Fruit fly (Drosophila melanogaster): ENCODE results near the gene Kaz.

Kaz gene

dm6 chr3R:24860316-24860826, 30.6 kb upstream of the Kaz start, which contains the start of gene CG13639:
Gene CG13639, minus strand, starts transcription at chr3R:24860366.
- no peak for TF ChIP-seq CG12605 (GFP tag; IDR thresholded peaks at IDR 0.05)
- no peak for TF ChIP-seq CG10348 (GFP tag; IDR thresholded peaks at IDR 0.05)
- no peak for TF ChIP-seq D1 (tag; optimal IDR thresholded peaks at IDR 0.05)
- TF ChIP-seq CG9948 (tag; optimal IDR thresholded peaks at IDR 0.05), result no peak
- no peak for TF ChIP-seq Pif1B (GFP tag; optimal IDR thresholded peaks at IDR 0.05)
- no peak for TF ChIP-seq CG14655 (GFP tag; optimal IDR thresholded peaks at IDR 0.05)
- TF ChIP-seq CG15710 (tag; optimal IDR thresholded peaks at IDR 0.05), result no peak
- peak; percentile 27 for TF ChIP-seq CG34367 (tag; optimal IDR thresholded peaks at IDR 0.05)
- no peak for TF ChIP-seq CG32121 (GFP tag; IDR thresholded peaks at IDR 0.05)
- no peak for TF ChIP-seq CG17806 (tag; optimal IDR thresholded peaks at IDR 0.05)
- no peak for TF ChIP-seq CG8301 (tag; optimal IDR thresholded peaks at IDR 0.05)
- TF ChIP-seq Snoo (tag; optimal IDR thresholded peaks at IDR 0.05), result no peak
- TF ChIP-seq CG4496 (GFP tag; IDR thresholded peaks at IDR 0.05), result no peak
- peak; percentile 87 for TF ChIP-seq EcR (GFP tag; optimal IDR thresholded peaks at IDR 0.05)
- no peak for TF ChIP-seq rn (GFP tag; IDR thresholded peaks at IDR 0.05)
- no peak for TF ChIP-seq CG8159 (tag; optimal IDR thresholded peaks at IDR 0.05)

- TF ChIP-seq D1 (tag; optimal IDR thresholded peaks at IDR 0.05) (no peak), fd96Ca (GFP tag; IDR thresholded peaks at IDR 0.05) (no peak), Pif1A (GFP tag; optimal IDR thresholded peaks at IDR 0.05) (no peak), Ets98B (GFP tag; IDR thresholded peaks at IDR 0.05) (no peak), CG32121 (GFP tag; IDR thresholded peaks at IDR 0.05) (no peak), CG12605 (GFP tag; IDR thresholded peaks at IDR 0.05) (no peak), Pif1B (GFP tag; optimal IDR thresholded peaks at IDR 0.05) (no peak), CG8301 (tag; optimal IDR thresholded peaks at IDR 0.05) (no peak), CG15710 (tag; optimal IDR thresholded peaks at IDR 0.05) (no peak), CG10348 (GFP tag; IDR thresholded peaks at IDR 0.05) (no peak), CG4496 (GFP tag; IDR thresholded peaks at IDR 0.05) (no peak)
Measured at dm6 chr3R:24859701-24860100, 29.9 kb upstream of the Kaz start, which contains the start of gene ppk22. Gene ppk22, minus strand, starts transcription at chr3R:24859801.

DNA sequence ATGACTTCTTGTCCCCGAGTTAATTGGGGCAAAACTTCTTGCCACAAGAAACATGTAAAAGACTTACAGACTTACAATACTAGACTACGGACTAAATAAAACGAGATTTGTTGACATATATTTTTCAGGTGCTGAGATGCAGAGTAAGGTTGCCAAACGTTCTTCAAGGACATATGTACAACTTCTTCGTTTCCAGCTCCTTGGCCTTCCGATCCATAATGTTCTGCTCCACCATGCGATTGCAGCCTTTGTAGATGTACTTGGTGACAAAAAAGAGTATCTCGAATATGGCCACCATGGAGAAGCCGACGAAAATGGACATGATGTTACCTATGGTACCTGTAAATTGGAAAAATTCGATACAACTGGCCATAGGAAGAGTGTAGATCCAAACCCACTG, 27.7 kb upstream of the Kaz start, which contains the start of gene CAH4:
Gene CAH4 (minus strand): TSS at position 101 of the 400 bp plus-strand sequence.
- TF ChIP-seq CG10348 (GFP tag; IDR thresholded peaks at IDR 0.05) (no peak), Ets98B (GFP tag; IDR thresholded peaks at IDR 0.05) (no peak), fd96Ca (GFP tag; IDR thresholded peaks at IDR 0.05) (no peak), CG8159 (tag; optimal IDR thresholded peaks at IDR 0.05) (no peak), CG17806 (tag; optimal IDR thresholded peaks at IDR 0.05) (no peak), Snoo (tag; optimal IDR thresholded peaks at IDR 0.05) (no peak), Pif1A (GFP tag; optimal IDR thresholded peaks at IDR 0.05) (no peak), CG9948 (tag; optimal IDR thresholded peaks at IDR 0.05) (no peak), CG13204 (GFP tag; optimal IDR thresholded peaks at IDR 0.05) (no peak), CG4496 (GFP tag; IDR thresholded peaks at IDR 0.05) (no peak), D1 (tag; optimal IDR thresholded peaks at IDR 0.05) (no peak), gl (tag; optimal IDR thresholded peaks at IDR 0.05) (no peak), CG32121 (GFP tag; IDR thresholded peaks at IDR 0.05) (no peak), rn (GFP tag; IDR thresholded peaks at IDR 0.05) (no peak), Pif1B (GFP tag; optimal IDR thresholded peaks at IDR 0.05) (no peak), CG34367 (tag; optimal IDR thresholded peaks at IDR 0.05) (no peak), CG12605 (GFP tag; IDR thresholded peaks at IDR 0.05) (no peak), CG14655 (GFP tag; optimal IDR thresholded peaks at IDR 0.05) (no peak), CG15710 (tag; optimal IDR thresholded peaks at IDR 0.05) (no peak), EcR (GFP tag; optimal IDR thresholded peaks at IDR 0.05) (no peak)

- TF ChIP-seq CG32121 (GFP tag; IDR thresholded peaks at IDR 0.05) (0 out of 2 replicates have a peak, but pooled peaks have one; percentile 27), CG13204 (GFP tag; optimal IDR thresholded peaks at IDR 0.05) (no peak)
Measured at dm6 chr3R:24856143-24856542, 26.4 kb upstream of the Kaz start, which contains the start of gene HDAC11. Gene HDAC11, minus strand, starts transcription at chr3R:24856243.

DNA sequence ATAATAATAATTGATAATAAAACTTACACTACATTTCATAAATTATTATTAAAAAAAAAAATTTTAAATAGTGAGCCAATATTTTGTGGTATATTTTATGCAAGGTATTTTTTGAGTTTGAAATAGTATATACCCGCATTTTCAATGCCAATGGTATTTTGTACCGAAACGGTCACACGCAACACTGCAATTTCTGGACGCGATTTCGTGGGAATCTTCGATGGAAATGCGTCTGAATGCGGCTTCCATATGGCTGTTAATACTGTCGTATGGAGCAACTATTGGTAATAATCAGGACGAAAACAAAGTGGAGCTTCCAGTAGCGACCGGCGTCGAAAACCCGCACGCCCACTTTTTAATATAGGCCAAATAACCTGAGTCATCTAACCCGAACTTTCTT, 21.7 kb upstream of the Kaz start, which contains the start of gene Nct:
Gene Nct (plus strand): TSS at position 173 of the 400 bp plus-strand sequence.
- TF ChIP-seq CG4496 (GFP tag; IDR thresholded peaks at IDR 0.05) (no peak), CG12605 (GFP tag; IDR thresholded peaks at IDR 0.05) (no peak), Snoo (tag; optimal IDR thresholded peaks at IDR 0.05) (no peak), CG9948 (tag; optimal IDR thresholded peaks at IDR 0.05) (no peak), CG34367 (tag; optimal IDR thresholded peaks at IDR 0.05) (no peak), Pif1B (GFP tag; optimal IDR thresholded peaks at IDR 0.05) (no peak), CG13204 (GFP tag; optimal IDR thresholded peaks at IDR 0.05) (no peak), rn (GFP tag; IDR thresholded peaks at IDR 0.05) (no peak), gl (tag; optimal IDR thresholded peaks at IDR 0.05) (no peak), CG10348 (GFP tag; IDR thresholded peaks at IDR 0.05) (no peak), CG8301 (tag; optimal IDR thresholded peaks at IDR 0.05) (no peak)

dm6 chr3R:24850420-24850819, 20.7 kb upstream of the Kaz start, which contains the start of gene CG7006:
Gene CG7006, plus strand, starts transcription at chr3R:24850627.
- TF ChIP-seq rn (GFP tag; IDR thresholded peaks at IDR 0.05) (0 out of 2 replicates have a peak, but pooled peaks have one; percentile 24), CG34367 (tag; optimal IDR thresholded peaks at IDR 0.05) (no peak), Pif1B (GFP tag; optimal IDR thresholded peaks at IDR 0.05) (no peak), CG17806 (tag; optimal IDR thresholded peaks at IDR 0.05) (no peak), EcR (GFP tag; optimal IDR thresholded peaks at IDR 0.05) (no peak), CG8301 (tag; optimal IDR thresholded peaks at IDR 0.05) (no peak), CG10348 (GFP tag; IDR thresholded peaks at IDR 0.05) (no peak), Pif1A (GFP tag; optimal IDR thresholded peaks at IDR 0.05) (no peak), CG32121 (GFP tag; IDR thresholded peaks at IDR 0.05) (no peak), CG15710 (tag; optimal IDR thresholded peaks at IDR 0.05) (no peak), Ets98B (GFP tag; IDR thresholded peaks at IDR 0.05) (peak; percentile 43; the same call in 1 of the 2 replicates), CG14655 (GFP tag; optimal IDR thresholded peaks at IDR 0.05) (no peak), CG8159 (tag; optimal IDR thresholded peaks at IDR 0.05) (no peak), gl (tag; optimal IDR thresholded peaks at IDR 0.05) (no peak), Snoo (tag; optimal IDR thresholded peaks at IDR 0.05) (peak; percentile 30), CG12605 (GFP tag; IDR thresholded peaks at IDR 0.05) (no peak)

Data from whole organism, pupa.